Fruit fly (Drosophila melanogaster) whole organism, embryonic: ENCODE results near the gene AGO2.
A peak's percentile ranks its signal among the peaks of the same experiment; 100 is the strongest.

Experiments used
- BEAF-32 ChIP-seq: fragments of 200-800 bp; sonication (Bioruptor generic); optimal IDR thresholded peaks from 3 replicates; lab custom pipeline; 2017; ENCODE audit warnings: missing biosample characterization, missing genetic modification characterization, mild to moderate bottlenecking, moderate library complexity, missing genetic modification reagents
- CG13287 ChIP-seq: fragments of 200-800 bp; sonication (Bioruptor generic); IDR thresholded peaks from 2 replicates; pipeline ENCODE4 v1.3.6; 2022; ENCODE audit warnings: missing biosample characterization, missing genetic modification characterization; ENCODE audit not compliant: partially characterized antibody
- CG14050 ChIP-seq: fragments of 200-800 bp; sonication (Bioruptor generic); IDR thresholded peaks from 3 replicates; pipeline ENCODE4 v1.3.6; 2022; ENCODE audit warnings: missing biosample characterization, missing genetic modification characterization
- CG16813 ChIP-seq: fragments of 200-800 bp; sonication (Bioruptor generic); IDR thresholded peaks from 3 replicates; pipeline ENCODE4 v1.3.6; 2022; ENCODE audit warnings: missing biosample characterization, missing genetic modification characterization; ENCODE audit not compliant: partially characterized antibody
- CG2116 ChIP-seq: fragments of 200-800 bp; sonication (Bioruptor generic); optimal IDR thresholded peaks from 3 replicates; lab custom pipeline; 2018; ENCODE audit warnings: missing biosample characterization, mild to moderate bottlenecking, missing genetic modification characterization
- CG34224 ChIP-seq: fragments of 200-800 bp; sonication (Bioruptor generic); IDR thresholded peaks from 3 replicates; pipeline ENCODE4 v1.3.6; 2022; ENCODE audit warnings: missing biosample characterization, missing genetic modification characterization; ENCODE audit not compliant: partially characterized antibody
- CG4617 ChIP-seq: fragments of 200-800 bp; sonication (Bioruptor generic); optimal IDR thresholded peaks from 3 replicates; lab custom pipeline; 2016; ENCODE audit warnings: missing biosample characterization, missing genetic modification characterization, borderline replicate concordance
- Dref ChIP-seq: fragments of 200-800 bp; sonication (Bioruptor generic); IDR thresholded peaks from 2 replicates; pipeline ENCODE4 v1.3.6; 2022; ENCODE audit warnings: missing biosample characterization, missing genetic modification characterization
- E2f2 ChIP-seq: fragments of 200-800 bp; sonication (Bioruptor generic); IDR thresholded peaks from 2 replicates; pipeline ENCODE4 v1.3.6; 2022; ENCODE audit warnings: missing biosample characterization, missing genetic modification characterization
- Ets97D ChIP-seq: fragments of 200-800 bp; sonication (Bioruptor generic); optimal IDR thresholded peaks from 3 replicates; lab custom pipeline; 2016; ENCODE audit warnings: missing biosample characterization, missing genetic modification characterization
- Fer1 ChIP-seq: fragments of 200-800 bp; sonication (Bioruptor generic); optimal IDR thresholded peaks from 2 replicates; lab custom pipeline; 2017; ENCODE audit warnings: missing biosample characterization, mild to moderate bottlenecking, missing genetic modification characterization
- Gug ChIP-seq: fragments of 200-800 bp; sonication (Bioruptor generic); IDR thresholded peaks from 4 replicates; pipeline ENCODE4 v1.3.6; 2022; ENCODE audit warnings: missing biosample characterization, missing genetic modification characterization
- HmgZ ChIP-seq: fragments of 200-800 bp; sonication (Bioruptor generic); optimal IDR thresholded peaks from 2 replicates; lab custom pipeline; 2018; ENCODE audit warnings: missing biosample characterization, mild to moderate bottlenecking, missing genetic modification characterization
- Hr78 ChIP-seq, 2 experiments: fragments of 200-800 bp in 1 of 2; fragments of >200 bp in 1 of 2; sonication (Bioruptor generic) in 1 of 2; optimal IDR thresholded peaks; 2 replicates each; lab custom pipeline; 2017 to 2019; ENCODE audit warnings: missing biosample characterization in 2 of 2, missing genetic modification characterization in 2 of 2, mild to moderate bottlenecking in 1 of 2, moderate library complexity in 1 of 2
- Lpt ChIP-seq: fragments of >200 bp; optimal IDR thresholded peaks from 2 replicates; lab custom pipeline; 2018; ENCODE audit warnings: missing biosample characterization, missing genetic modification characterization
- NfI ChIP-seq: fragments of 200-800 bp; sonication (Bioruptor generic); optimal IDR thresholded peaks from 3 replicates; lab custom pipeline; 2018; ENCODE audit warnings: missing biosample characterization, mild to moderate bottlenecking, missing genetic modification characterization, moderate library complexity
- Opbp ChIP-seq: fragments of 200-800 bp; sonication (Bioruptor generic); IDR thresholded peaks from 3 replicates; pipeline ENCODE4 v1.3.6; 2022; ENCODE audit warnings: missing biosample characterization, missing genetic modification characterization; ENCODE audit not compliant: partially characterized antibody
- Scr ChIP-seq: fragments of 200-800 bp; sonication (Bioruptor generic); IDR thresholded peaks from 2 replicates; pipeline ENCODE4 v1.3.6; 2022; ENCODE audit warnings: missing biosample characterization, missing genetic modification characterization; ENCODE audit not compliant: partially characterized antibody
- Sox100B ChIP-seq: fragments of 200-800 bp; sonication (Bioruptor generic); optimal IDR thresholded peaks from 3 replicates; lab custom pipeline; 2018; ENCODE audit warnings: missing biosample characterization, mild to moderate bottlenecking, missing genetic modification characterization
- YL-1 ChIP-seq: fragments of 200-800 bp; sonication (Bioruptor generic); optimal IDR thresholded peaks from 3 replicates; lab custom pipeline; 2017; ENCODE audit warnings: missing biosample characterization, mild to moderate bottlenecking, missing genetic modification characterization
- cad ChIP-seq: fragments of >200 bp; optimal IDR thresholded peaks from 2 replicates; lab custom pipeline; 2017; ENCODE audit warnings: missing biosample characterization, missing genetic modification characterization
- chinmo ChIP-seq: fragments of 200-800 bp; sonication (Bioruptor generic); IDR thresholded peaks from 4 replicates; pipeline ENCODE4 v1.3.6; 2022; ENCODE audit warnings: missing biosample characterization, missing genetic modification characterization; ENCODE audit not compliant: partially characterized antibody
- inv ChIP-seq: fragments of 200-800 bp; sonication (Bioruptor generic); IDR thresholded peaks from 2 replicates; pipeline ENCODE4 v1.3.6; 2022; ENCODE audit warnings: missing biosample characterization, missing genetic modification characterization; ENCODE audit not compliant: partially characterized antibody
- lbe ChIP-seq: fragments of 200-800 bp; sonication (Bioruptor generic); optimal IDR thresholded peaks from 2 replicates; lab custom pipeline; 2016; ENCODE audit warnings: missing biosample characterization, mild to moderate bottlenecking, missing genetic modification characterization
- mld ChIP-seq: fragments of 200-800 bp; sonication (Bioruptor generic); IDR thresholded peaks from 3 replicates; pipeline ENCODE4 v1.3.6; 2022; ENCODE audit warnings: missing biosample characterization, missing genetic modification characterization; ENCODE audit not compliant: partially characterized antibody
- pzg ChIP-seq: fragments of 200-800 bp; sonication (Bioruptor generic); optimal IDR thresholded peaks from 3 replicates; lab custom pipeline; 2018; ENCODE audit warnings: missing biosample characterization, mild to moderate bottlenecking, missing genetic modification characterization, moderate library complexity
- salm ChIP-seq: fragments of 200-800 bp; sonication (Bioruptor generic); optimal IDR thresholded peaks from 2 replicates; lab custom pipeline; 2018; ENCODE audit warnings: missing biosample characterization, mild to moderate bottlenecking, missing genetic modification characterization
- slp2 ChIP-seq: fragments of 200-800 bp; sonication (Bioruptor generic); optimal IDR thresholded peaks from 2 replicates; lab custom pipeline; 2016; ENCODE audit warnings: missing biosample characterization, missing genetic modification characterization
- sna ChIP-seq: fragments of 200-800 bp; sonication (Bioruptor generic); IDR thresholded peaks from 2 replicates; pipeline ENCODE4 v1.3.6; 2022; ENCODE audit warnings: missing biosample characterization, missing genetic modification characterization; ENCODE audit not compliant: partially characterized antibody
- stc ChIP-seq: fragments of 200-800 bp; sonication (Bioruptor generic); IDR thresholded peaks from 2 replicates; pipeline ENCODE4 v1.3.6; 2022; ENCODE audit warnings: missing biosample characterization, missing genetic modification characterization
- stwl ChIP-seq: fragments of 200-800 bp; sonication (Bioruptor generic); optimal IDR thresholded peaks from 3 replicates; lab custom pipeline; 2018; ENCODE audit warnings: missing biosample characterization, mild to moderate bottlenecking, missing genetic modification characterization, moderate library complexity
- unc-4 ChIP-seq: fragments of 200-800 bp; sonication (Bioruptor generic); IDR thresholded peaks from 2 replicates; pipeline ENCODE4 v1.3.6; 2022; ENCODE audit warnings: missing biosample characterization, missing genetic modification characterization; ENCODE audit not compliant: partially characterized antibody
- vvl ChIP-seq: fragments of 200-800 bp; sonication (Bioruptor generic); IDR thresholded peaks from 2 replicates; pipeline ENCODE4 v1.3.6; 2022; ENCODE audit warnings: missing biosample characterization, missing genetic modification characterization
- zen2 ChIP-seq: fragments of 200-800 bp; sonication (Bioruptor generic); IDR thresholded peaks from 3 replicates; pipeline ENCODE4 v1.3.6; 2022; ENCODE audit warnings: missing biosample characterization, missing genetic modification characterization; ENCODE audit not compliant: partially characterized antibody

AGO2 gene

dm6 chr3L:15610109-15610508 lies 56.2 kb downstream of the AGO2 start, which contains the start of gene CG7650 (continued):
- TF ChIP-seq CG13287 (GFP tag; lab: Robert Waterston, UW) (peak; percentile 97), mld (GFP tag; lab: Robert Waterston, UW) (peak; percentile 74; the same call in 2 of the 3 replicates), stc (no peak), cad (GFP tag; lab: Kevin White, UChicago) (no peak), CG4617 (peak; percentile 91), Lpt (GFP tag; lab: Kevin White, UChicago) (no peak), zen2 (GFP tag; lab: Robert Waterston, UW) (peak; percentile 93), Opbp (GFP tag; lab: Robert Waterston, UW) (peak; percentile 88), chinmo (peak; percentile 87; the same call in 2 of the 4 replicates), CG34224 (GFP tag; lab: Robert Waterston, UW) (peak; percentile 94), Hr78 (GFP tag; optimal IDR thresholded peaks at IDR 0.05; lab: Kevin White, UChicago) (no peak), YL-1 (peak; percentile 74), E2f2 (GFP tag; lab: Robert Waterston, UW) (peak; percentile 95), pzg (GFP tag; lab: Kevin White, UChicago) (peak; percentile 81), vvl (peak; percentile 29; the same call in 1 of the 2 replicates), unc-4 (GFP tag; lab: Robert Waterston, UW) (peak; percentile 94), Gug (GFP tag; lab: Robert Waterston, UW) (no peak), HmgZ (tag; lab: Kevin White, UChicago) (peak; percentile 37), CG14050 (no peak), CG2116 (peak; percentile 76), NfI (no peak), Sox100B (GFP tag; lab: Kevin White, UChicago) (no peak), BEAF-32 (peak; percentile 87), Scr (peak; percentile 89), CG16813 (peak; percentile 77), Dref (GFP tag; lab: Robert Waterston, UW) (peak; percentile 91), Fer1 (GFP tag; lab: Kevin White, UChicago) (peak; percentile 16), slp2 (GFP tag; lab: Kevin White, UChicago) (peak; percentile 3), sna (GFP tag; lab: Robert Waterston, UW) (peak; percentile 81), Ets97D (GFP tag; lab: Kevin White, UChicago) (peak; percentile 12), inv (peak; percentile 75), stwl (tag; lab: Kevin White, UChicago) (peak; percentile 72), lbe (GFP tag; lab: Kevin White, UChicago) (peak; percentile 6), salm (tag; lab: Kevin White, UChicago) (no peak)
